Worm (Caenorhabditis elegans) whole organism, early embryonic: Measurements from ENCODE around the gene T04H1.13.

Source experiments
- aly-1 ChIP-seq: sonication (generic microtip); optimal IDR thresholded peaks from 2 replicates; lab custom pipeline; 2016; ENCODE audit warnings: missing genetic modification characterization, missing compliant biosample characterization
- ama-1 ChIP-seq: fragments of 150-350 bp; optimal IDR thresholded peaks from 2 replicates; lab custom pipeline; 2014
- ceh-13 ChIP-seq: fragments of 200-800 bp; sonication (Bioruptor generic); optimal IDR thresholded peaks from 2 replicates; lab custom pipeline; 2018; ENCODE audit warnings: mild to moderate bottlenecking, missing genetic modification characterization, missing compliant biosample characterization
- flt-1 ChIP-seq: fragments of 200-800 bp; sonication (Bioruptor generic); IDR thresholded peaks from 2 replicates; pipeline ENCODE4 v1.3.6; 2022; ENCODE audit warnings: missing genetic modification characterization, missing compliant biosample characterization
- hmbx-1 ChIP-seq: sonication (generic microtip); optimal IDR thresholded peaks from 2 replicates; lab custom pipeline; 2016; ENCODE audit warnings: mild to moderate bottlenecking, missing genetic modification characterization, missing compliant biosample characterization
- hmg-4 ChIP-seq: fragments of 200-800 bp; sonication (Bioruptor generic); optimal IDR thresholded peaks from 2 replicates; lab custom pipeline; 2018; ENCODE audit warnings: mild to moderate bottlenecking, missing genetic modification characterization, missing compliant biosample characterization
- sea-1 ChIP-seq: fragments of 200-800 bp; sonication (Bioruptor generic); conservative IDR thresholded peaks from 2 replicates; pipeline ENCODE4 v1.3.6; 2022; ENCODE audit warnings: missing genetic modification characterization, missing compliant biosample characterization
- tbx-11 ChIP-seq: fragments of 200-800 bp; sonication (Bioruptor generic); IDR thresholded peaks from 2 replicates; pipeline ENCODE4 v1.3.6; 2022; ENCODE audit warnings: missing genetic modification characterization, missing compliant biosample characterization

ce11 chrV:12208678-12209077 is 36.2 kb downstream of the T04H1.13 start:
- TF ChIP-seq ama-1: no peak
- TF ChIP-seq tbx-11 (GFP tag; lab: Robert Waterston, UW): no peak
- no peak for TF ChIP-seq flt-1 (GFP tag; lab: Robert Waterston, UW)
- no peak for TF ChIP-seq hmbx-1
- TF ChIP-seq ceh-13 (GFP tag; lab: Kevin White, UChicago): no peak
- TF ChIP-seq aly-1 (tag; lab: Kevin White, UChicago): no peak
- TF ChIP-seq hmg-4: no peak
- no peak for TF ChIP-seq sea-1 (GFP tag; lab: Robert Waterston, UW)
